Fruit fly (Drosophila melanogaster): ENCODE data around the gene nom.

DNA sequence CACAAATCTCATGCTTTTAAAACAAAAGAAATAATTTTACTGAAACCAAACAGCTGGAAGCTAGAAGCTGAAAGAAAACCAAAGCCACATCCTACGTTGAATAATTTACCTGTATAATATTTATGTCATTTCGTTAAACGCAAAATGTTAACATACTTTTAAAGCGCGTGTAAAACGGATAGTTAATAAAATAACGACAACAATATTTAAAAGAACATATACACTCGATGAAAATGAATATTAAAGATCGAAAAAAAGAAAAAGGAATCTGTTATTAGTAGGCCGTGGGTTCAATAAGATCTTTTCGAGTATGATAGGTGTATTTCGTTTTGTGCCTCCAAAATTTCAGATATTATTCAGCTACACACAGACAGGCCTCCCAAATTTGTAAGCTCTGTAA lies 1.9 kb upstream of the nom start, which contains the start of gene CG8136:
- TF ChIP-seq CG6854 (GFP tag; optimal IDR thresholded peaks at IDR 0.05) (no peak), CG10631 (GFP tag; optimal IDR thresholded peaks at IDR 0.05) (no peak), acj6 (GFP tag; optimal IDR thresholded peaks at IDR 0.05) (no peak), Hr38 (GFP tag; optimal IDR thresholded peaks at IDR 0.05) (no peak), CG11762 (GFP tag; optimal IDR thresholded peaks at IDR 0.05; ENCODE audit: insufficient read depth) (no peak), Ets21C (GFP tag; optimal IDR thresholded peaks at IDR 0.05) (no peak), achi (GFP tag; optimal IDR thresholded peaks at IDR 0.05) (no peak), dac (GFP tag; optimal IDR thresholded peaks at IDR 0.05) (no peak), eg (GFP tag; IDR thresholded peaks at IDR 0.05) (no peak), salr (GFP tag; optimal IDR thresholded peaks at IDR 0.05) (no peak)

Data from whole organism, prepupa.